Fruit fly (Drosophila melanogaster) whole organism, larva: ENCODE data around the gene CG14153.

Experiments used
- noc ChIP-seq: fragments of 200-800 bp; sonication (Bioruptor generic); optimal IDR thresholded peaks from 3 replicates; lab custom pipeline; 2019; ENCODE audit warnings: missing biosample characterization, mild to moderate bottlenecking, missing genetic modification characterization, moderate library complexity

Gene CG14153

DNA sequence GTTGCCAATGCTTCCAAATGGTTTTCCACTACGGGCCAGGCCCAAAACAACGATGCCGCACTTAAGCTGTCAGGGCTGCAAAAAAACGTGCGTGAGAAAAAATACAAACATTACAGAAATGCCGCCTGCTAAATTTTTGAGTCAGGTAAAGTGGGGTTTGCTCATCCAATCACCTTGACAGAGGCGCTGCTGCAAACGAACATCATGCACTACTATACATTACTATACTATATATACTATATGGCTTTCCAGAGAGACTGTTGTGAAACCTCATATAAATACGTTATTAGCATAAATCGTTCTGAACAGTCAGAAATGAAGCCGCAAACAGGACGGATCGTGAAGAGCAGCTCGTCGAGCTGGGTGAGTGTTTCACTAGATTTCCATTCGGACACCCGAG lies at the start of gene CG14153:
CG14153 (plus strand) TSS at position 301 of the 400 bp plus-strand sequence.
- TF ChIP-seq noc (tag; lab: Kevin White, UChicago): no peak

DNA sequence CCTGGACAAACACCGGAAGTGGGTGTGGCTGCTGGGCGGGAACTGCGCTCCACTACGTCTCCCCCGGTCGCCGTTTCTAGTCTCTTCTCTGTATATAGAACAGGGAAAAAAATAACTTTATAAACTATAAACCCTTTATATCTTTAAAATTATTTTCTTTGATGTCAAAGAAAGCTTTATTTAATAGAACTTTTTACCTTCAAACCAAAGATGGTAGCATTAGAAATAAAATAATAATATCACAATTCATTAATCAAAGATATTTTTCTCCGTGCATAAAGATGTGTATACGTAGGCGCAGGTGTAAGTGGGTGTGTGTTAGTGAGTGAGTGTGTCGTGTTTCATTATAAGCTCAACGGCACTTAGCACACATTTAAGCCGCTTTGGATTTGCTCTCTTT lies 43.8 kb upstream of the CG14153 start:
- no peak for TF ChIP-seq noc (tag; lab: Kevin White, UChicago)

DNA sequence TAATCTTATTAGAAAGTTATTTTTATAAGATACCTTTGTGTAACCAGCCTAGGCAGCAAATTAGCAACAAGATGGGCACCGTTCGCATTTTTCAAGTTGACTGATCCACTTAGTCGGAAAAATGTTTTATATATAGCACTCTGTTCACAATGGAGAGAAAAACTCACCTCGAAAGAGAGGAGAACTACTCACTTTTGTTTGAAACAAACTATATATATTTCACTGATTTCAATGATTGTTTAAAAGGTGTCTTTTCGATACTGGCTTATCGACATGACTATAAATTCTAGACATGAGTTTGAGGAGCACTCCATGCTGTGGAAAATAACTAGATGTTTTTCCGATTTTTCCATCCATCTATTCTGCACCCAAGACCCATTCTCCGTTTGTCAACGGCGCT lies 19.9 kb upstream of the CG14153 start, which contains the start of gene CG42521:
CG42521 (minus strand) TSS at position 101 of the 400 bp plus-strand sequence.
- no peak for TF ChIP-seq noc (tag; lab: Kevin White, UChicago)

DNA sequence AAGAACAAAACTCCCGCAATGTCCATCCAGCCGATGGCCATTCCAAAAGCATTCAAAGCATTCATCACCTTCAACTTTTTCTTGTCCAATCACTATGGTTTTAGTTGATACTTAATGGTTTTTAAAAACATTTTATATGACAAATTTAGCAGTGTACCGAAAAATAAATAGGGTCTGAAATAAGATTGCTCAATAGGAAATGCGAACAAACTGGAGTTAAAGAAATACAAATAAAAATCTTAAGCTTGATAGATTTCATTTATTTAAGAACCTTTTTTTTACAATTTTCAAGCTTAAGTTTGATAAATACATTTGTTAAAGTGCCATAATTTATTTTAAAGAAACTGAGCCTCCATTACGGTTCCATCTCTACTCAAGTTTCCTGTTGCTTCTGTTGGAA lies 17.8 kb upstream of the CG14153 start, which contains the start of gene CG43127:
CG43127 (minus strand) TSS at position 101 of the 400 bp plus-strand sequence.
- TF ChIP-seq noc (tag; lab: Kevin White, UChicago): no peak

DNA sequence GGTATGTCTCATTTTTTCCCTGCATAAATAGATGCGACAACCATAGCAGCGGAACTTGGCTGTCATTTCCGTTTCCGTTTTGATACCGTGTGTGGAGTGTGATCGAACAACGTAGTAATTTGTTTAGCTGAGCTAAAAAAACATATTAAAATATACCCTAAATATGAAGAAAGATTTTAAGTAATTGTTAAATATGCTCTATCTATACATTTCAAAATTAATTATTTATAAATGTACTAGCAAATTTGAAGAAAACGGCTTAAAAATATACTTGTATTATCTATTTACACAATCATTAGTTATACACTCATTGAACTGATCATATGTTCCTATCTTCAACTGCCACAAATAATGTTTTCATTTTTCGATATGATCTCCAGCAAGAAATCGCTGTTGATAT lies 17.1 kb upstream of the CG14153 start, which contains the start of gene CG34238:
CG34238 (plus strand) TSS at position 301 of the 400 bp plus-strand sequence.
- TF ChIP-seq noc (tag; lab: Kevin White, UChicago): no peak

DNA sequence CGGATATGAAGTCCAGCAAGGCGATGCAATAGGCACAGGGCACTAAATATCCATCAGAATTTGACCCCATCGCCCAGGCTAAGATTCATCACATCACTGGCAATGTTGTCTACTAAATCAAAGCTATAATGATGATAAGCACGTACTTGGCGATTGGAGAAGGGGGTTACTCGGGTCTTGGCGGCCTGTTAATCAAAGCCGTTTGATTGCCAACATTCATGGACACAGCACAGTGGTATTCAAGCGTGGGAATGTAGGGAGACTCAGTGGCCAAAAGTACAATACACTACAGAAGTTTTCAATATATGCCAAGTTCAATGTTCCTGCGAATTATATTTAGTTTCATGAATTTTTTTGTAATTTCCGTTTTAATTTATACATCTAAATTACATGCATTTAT lies 14.9 kb upstream of the CG14153 start, which contains the start of gene CG14151:
CG14151 (minus strand) TSS at position 101 of the 400 bp plus-strand sequence.
- TF ChIP-seq noc (tag; lab: Kevin White, UChicago): no peak

DNA sequence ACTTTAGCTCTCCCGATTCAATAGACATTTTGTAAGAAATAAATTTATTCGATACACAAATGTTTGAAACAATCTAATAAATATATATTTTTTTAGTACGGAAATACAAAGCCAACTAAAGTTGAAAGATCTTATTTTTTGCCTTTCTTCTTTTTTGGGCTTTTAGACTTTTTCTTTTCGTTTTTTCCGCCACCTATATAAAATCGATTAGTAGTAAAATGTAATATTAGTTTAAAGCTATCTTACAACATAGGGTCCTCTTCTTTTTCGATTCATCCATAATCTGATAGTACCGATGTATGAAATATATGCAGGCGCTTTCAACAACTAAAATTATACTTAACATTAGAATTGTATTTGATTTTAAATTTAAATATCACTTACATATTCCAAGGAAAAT lies 13.4 kb upstream of the CG14153 start, which contains the start of gene CG42536:
CG42536 (minus strand) TSS at position 101 of the 400 bp plus-strand sequence.
- TF ChIP-seq noc (tag; lab: Kevin White, UChicago): no peak

DNA sequence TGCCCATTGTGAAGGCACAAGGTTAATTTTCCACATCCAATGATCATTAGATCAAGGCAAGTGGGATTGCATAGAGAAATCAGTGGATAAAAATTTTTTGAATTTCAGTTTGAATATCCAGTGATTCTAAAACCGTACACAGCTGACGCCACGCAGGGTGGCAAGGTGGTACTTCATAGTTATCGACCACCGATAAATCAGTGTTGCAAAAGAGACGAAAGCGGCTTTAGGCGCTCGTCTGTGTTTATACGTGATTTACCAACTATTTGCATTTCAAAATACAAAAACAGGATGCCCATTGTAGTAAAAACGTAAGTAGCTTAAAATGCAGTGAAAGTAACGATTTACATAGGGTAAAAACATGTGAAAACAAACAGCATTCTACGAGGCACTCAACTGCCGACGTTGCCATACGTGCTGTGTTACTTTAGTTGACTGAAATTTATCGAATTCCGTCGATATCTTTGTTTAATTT lies 12.4 kb upstream of the CG14153 start, which contains the start of the genes CG42535, CG34001 and hay:
CG42535 (minus strand) TSS at position 51 of the 475 bp plus-strand sequence.
CG34001 (plus strand) TSS at position 195 of the 475 bp plus-strand sequence.
hay (plus strand) TSS at position 195 of the 475 bp plus-strand sequence.
- no peak for TF ChIP-seq noc (tag; lab: Kevin White, UChicago)

DNA sequence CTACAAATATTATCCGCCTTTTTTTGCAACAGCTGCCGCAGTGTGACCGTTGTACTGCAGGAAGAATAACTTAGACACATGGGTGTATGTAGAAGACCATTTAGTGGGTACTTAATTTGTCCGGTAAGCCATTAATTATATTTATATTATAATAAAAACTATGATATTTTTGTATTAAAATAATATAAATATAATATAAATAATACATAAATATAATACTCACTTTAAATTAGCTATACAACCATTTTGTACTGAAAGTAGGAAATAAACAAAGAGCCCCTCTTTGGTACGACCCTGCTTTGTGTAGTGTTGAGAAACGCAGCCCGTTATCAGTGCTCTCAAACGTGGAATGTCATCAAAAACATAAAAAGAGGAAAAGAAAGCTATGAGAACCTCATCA lies 5.5 kb upstream of the CG14153 start, which contains the start of gene Cnep1r2:
Cnep1r2 (plus strand) TSS at position 328 of the 400 bp plus-strand sequence.
- TF ChIP-seq noc (tag; lab: Kevin White, UChicago): peak; percentile 94

DNA sequence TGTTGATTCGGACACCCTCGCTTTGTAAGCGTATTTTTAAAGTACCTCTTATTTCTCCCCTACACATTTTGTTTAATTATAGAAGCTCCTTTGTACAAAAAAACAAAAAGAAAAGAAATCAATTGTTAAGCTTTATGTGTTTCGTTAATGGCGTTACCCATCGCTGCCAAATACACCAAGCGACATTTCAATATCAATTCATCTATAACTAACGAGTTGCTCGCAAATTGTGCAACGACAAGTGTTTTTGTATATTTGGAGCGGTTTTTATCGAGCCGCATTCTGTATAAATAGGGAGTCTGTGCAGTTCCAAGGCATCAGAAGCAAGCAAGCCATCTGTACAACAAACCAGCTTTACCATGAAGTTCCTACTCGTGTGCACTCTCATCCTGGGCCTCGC lies 3.9 kb upstream of the CG14153 start, which contains the start of gene CG18628:
CG18628 (plus strand) TSS at position 301 of the 400 bp plus-strand sequence.
- no peak for TF ChIP-seq noc (tag; lab: Kevin White, UChicago)

DNA sequence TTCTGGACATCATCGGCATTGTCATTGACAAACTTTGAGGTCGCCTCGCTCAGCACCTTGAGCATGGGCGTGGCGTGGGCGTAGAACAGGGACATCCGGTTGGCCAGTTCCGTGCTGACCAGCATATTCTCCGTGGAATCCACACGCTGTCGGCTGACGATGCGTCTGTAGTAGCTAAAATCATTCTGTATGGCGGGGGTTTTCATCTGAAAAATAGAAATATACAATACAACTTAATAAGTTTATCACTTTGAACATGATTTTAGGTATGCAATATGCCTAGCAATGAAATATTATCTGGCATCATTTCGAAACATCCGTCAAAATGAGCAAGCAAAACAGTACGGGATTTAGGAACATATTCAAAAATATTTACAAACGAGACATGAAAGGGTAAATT lies 1.7 kb upstream of the CG14153 start, which contains the start of gene CG14154:
CG14154 (plus strand) TSS at position 301 of the 400 bp plus-strand sequence.
- no peak for TF ChIP-seq noc (tag; lab: Kevin White, UChicago)

DNA sequence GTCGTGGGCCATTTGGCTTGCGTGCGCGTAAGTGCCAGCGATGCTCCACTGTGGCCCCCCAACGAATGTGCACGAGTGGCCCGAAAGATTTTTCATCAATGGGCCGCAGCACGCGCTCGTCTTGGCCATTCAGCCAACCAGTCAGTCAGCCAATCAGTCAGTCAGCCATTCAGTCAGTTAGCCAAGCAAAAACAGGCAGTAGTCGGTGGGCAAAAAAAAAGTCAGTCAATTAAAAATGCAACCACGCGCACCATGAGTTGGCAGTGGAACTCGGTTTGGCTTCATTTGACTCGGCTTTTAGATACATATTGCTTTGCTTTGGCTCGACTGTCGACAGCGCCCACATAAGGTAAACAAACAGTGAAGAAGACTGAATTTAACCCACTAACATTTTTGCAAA lies 2.6 kb downstream of the CG14153 start:
- no peak for TF ChIP-seq noc (tag; lab: Kevin White, UChicago)

DNA sequence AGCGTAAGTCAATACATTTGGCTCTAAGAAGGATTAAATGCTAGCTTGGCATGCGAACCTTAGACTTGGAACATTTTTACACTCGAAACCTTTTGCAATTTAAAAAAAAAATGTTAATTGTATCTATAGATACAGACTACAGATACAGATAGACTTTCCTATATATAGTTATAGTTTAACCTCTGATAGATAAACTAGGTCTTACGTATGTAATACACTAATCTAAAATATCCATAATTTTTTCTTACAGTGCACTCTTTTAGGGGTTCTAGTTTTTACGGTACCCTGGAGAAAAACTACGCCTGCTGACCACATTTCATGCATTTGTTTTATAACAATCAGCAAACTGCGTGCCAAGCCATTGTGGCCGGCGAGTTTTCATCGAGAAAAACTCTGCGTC lies 3.8 kb downstream of the CG14153 start:
- TF ChIP-seq noc (tag; lab: Kevin White, UChicago): no peak

DNA sequence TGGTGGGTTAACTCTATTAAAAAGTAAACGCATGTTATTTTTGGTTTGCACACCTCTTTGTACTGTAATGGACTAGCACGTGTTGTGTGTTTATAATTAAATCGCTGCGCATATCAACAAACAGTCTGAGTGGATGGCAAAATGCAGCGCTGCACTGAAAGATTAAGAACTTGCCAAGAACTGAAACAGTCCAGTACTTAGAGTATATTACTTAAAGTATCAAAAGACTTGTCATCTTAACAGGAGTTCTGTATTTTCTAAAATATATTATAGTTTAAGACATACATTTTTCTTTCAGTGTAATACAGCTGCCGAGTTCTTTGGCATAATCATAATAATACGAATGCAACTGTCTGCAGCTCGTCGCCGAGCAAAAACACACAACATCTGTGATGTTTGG lies 5.1 kb downstream of the CG14153 start:
- TF ChIP-seq noc (tag; lab: Kevin White, UChicago): no peak

DNA sequence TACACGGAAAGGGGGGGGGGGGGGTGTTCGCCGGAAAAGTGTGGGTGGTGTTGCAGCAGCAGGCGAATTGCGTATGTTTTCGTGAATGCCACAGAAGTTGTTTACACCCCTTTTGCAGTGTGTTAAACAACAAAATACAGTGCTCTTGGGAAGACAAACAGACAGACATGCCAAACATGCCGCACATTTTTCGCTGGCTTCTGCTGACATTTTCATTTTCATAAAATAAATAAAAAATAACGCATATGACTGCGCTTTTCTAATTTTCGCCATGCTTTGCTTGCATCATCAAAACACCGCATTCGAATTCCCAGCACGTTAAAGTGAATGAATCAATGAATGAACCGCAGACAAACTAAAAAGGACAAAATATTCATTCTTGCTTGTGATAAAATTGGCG lies 7.9 kb downstream of the CG14153 start:
- TF ChIP-seq noc (tag; lab: Kevin White, UChicago): no peak

DNA sequence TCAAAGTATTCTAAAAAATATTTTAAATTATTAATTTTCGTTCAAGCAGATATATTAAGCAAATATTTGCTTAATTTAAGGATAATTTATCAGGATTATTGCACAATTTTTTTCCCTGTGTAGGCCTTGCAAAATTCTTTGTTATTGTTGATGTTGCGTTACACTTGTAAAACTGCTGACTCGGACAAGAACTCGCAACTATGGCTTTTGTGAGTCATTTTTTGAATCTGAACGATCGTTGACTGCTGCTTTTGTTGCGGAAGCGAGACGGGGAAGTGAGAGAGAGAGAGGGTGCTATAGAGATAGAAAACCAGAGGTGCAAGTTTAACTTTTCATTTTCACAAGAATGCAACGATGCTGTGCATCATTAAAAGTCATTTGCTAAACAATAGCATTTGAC lies 9.2 kb downstream of the CG14153 start:
- no peak for TF ChIP-seq noc (tag; lab: Kevin White, UChicago)

DNA sequence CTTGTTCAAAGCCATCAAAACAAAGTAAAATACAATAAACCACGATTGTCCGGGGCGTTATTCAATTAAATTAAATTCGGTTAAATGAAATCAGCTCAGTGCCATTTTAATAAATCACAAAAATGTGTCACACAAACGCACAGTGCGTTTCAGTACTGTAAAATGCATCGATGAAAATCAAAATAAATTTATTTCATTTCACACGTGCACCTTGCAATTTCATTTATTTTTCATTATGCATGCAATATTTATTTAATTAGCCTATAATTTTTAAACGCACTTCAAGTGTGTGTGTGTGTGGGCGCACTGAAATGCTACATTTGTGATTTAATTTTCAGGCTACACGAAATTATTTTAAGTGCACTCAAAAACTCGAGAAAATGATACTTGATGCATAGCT lies 11.1 kb downstream of the CG14153 start:
- TF ChIP-seq noc (tag; lab: Kevin White, UChicago): no peak
